Worm (Caenorhabditis elegans) whole organism, L1 larva: ENCODE results near the gene F31D4.2.

Source experiments
- C34B4.2 ChIP-seq: sonication (generic microtip); optimal IDR thresholded peaks from 2 replicates; lab custom pipeline; 2017; ENCODE audit warnings: mild to moderate bottlenecking, missing genetic modification characterization, missing compliant biosample characterization
- aha-1 ChIP-seq: fragments of 150-350 bp; optimal IDR thresholded peaks from 2 replicates; lab custom pipeline; 2014; ENCODE audit warnings: missing biosample characterization, missing genetic modification characterization
- alr-1 ChIP-seq: fragments of 200-800 bp; sonication (Bioruptor generic); optimal IDR thresholded peaks from 2 replicates; lab custom pipeline; 2018; ENCODE audit warnings: borderline replicate concordance, mild to moderate bottlenecking, missing genetic modification characterization, missing compliant biosample characterization
- blmp-1 ChIP-seq: fragments of 150-350 bp; optimal IDR thresholded peaks from 2 replicates; lab custom pipeline; 2014; ENCODE audit warnings: missing biosample characterization, missing genetic modification characterization
- ceh-63 ChIP-seq: fragments of 200-800 bp; sonication (Bioruptor generic); optimal IDR thresholded peaks from 2 replicates; lab custom pipeline; 2018; ENCODE audit warnings: mild to moderate bottlenecking, missing genetic modification characterization, missing compliant biosample characterization
- ceh-82 ChIP-seq, 3 experiments: fragments of 150-350 bp in 1 of 3; sonication (generic microtip) in 2 of 3; optimal IDR thresholded peaks; 2 replicates each; lab custom pipeline; 2014 to 2017; ENCODE audit warnings: missing biosample characterization in 3 of 3, missing genetic modification characterization in 3 of 3
- ces-1 ChIP-seq: fragments of 150-350 bp; optimal IDR thresholded peaks from 2 replicates; lab custom pipeline; 2014; ENCODE audit warnings: missing biosample characterization, missing genetic modification reagents, missing genetic modification characterization
- dpl-1 ChIP-seq, 3 experiments: fragments of 150-350 bp in 2 of 3; sonication (generic microtip) in 1 of 3; optimal IDR thresholded peaks; 2 replicates each; lab custom pipeline; 2014 to 2017; ENCODE audit warnings: missing biosample characterization in 3 of 3, missing genetic modification characterization in 3 of 3, missing genetic modification reagents in 3 of 3
- dsc-1 ChIP-seq: sonication (generic microtip); optimal IDR thresholded peaks from 2 replicates; lab custom pipeline; 2016; ENCODE audit warnings: mild to moderate bottlenecking, missing genetic modification characterization, missing compliant biosample characterization
- efl-1 ChIP-seq, 4 experiments: fragments of 150-350 bp; optimal IDR thresholded peaks in 3 of 4; peaks in 1 of 4; 1 replicate in 1 of 4; 2 replicates in 3 of 4; lab custom pipeline; 2014; ENCODE audit warnings: missing biosample characterization in 2 of 4, missing genetic modification characterization in 2 of 4, missing genetic modification reagents in 2 of 4
- egl-13 ChIP-seq: sonication (generic microtip); optimal IDR thresholded peaks from 2 replicates; lab custom pipeline; 2016; ENCODE audit warnings: missing genotype, missing genetic modification reagents, missing genetic modification characterization, missing compliant biosample characterization
- elt-2 ChIP-seq: sonication (generic microtip); optimal IDR thresholded peaks from 2 replicates; lab custom pipeline; 2016; ENCODE audit warnings: missing genetic modification characterization, mild to moderate bottlenecking, inconsistent platforms, missing compliant biosample characterization, missing genetic modification reagents
- fkh-4 ChIP-seq: sonication (generic microtip); optimal IDR thresholded peaks from 2 replicates; lab custom pipeline; 2016; ENCODE audit warnings: missing compliant biosample characterization, missing genetic modification characterization, borderline replicate concordance
- hpl-2 ChIP-seq: fragments of 150-350 bp; optimal IDR thresholded peaks from 2 replicates; lab custom pipeline; 2014; ENCODE audit warnings: missing biosample characterization, missing genetic modification reagents, missing genetic modification characterization
- irx-1 ChIP-seq: sonication (generic microtip); optimal IDR thresholded peaks from 2 replicates; lab custom pipeline; 2016; ENCODE audit warnings: missing genetic modification characterization, missing compliant biosample characterization
- isw-1 ChIP-seq: fragments of 200-800 bp; sonication (Bioruptor generic); IDR thresholded peaks from 2 replicates; pipeline ENCODE4 v1.3.6; 2022; ENCODE audit warnings: missing genetic modification characterization, missing compliant biosample characterization
- jun-1 ChIP-seq: fragments of 150-350 bp; optimal IDR thresholded peaks from 2 replicates; lab custom pipeline; 2014; ENCODE audit warnings: missing biosample characterization, missing genetic modification reagents, missing genetic modification characterization
- lin-13 ChIP-seq: fragments of 150-350 bp; optimal IDR thresholded peaks from 2 replicates; lab custom pipeline; 2014; ENCODE audit warnings: missing biosample characterization, missing genetic modification reagents, missing genetic modification characterization
- lin-14 ChIP-seq: fragments of 200-800 bp; sonication (Bioruptor generic); optimal IDR thresholded peaks from 2 replicates; lab custom pipeline; 2018; ENCODE audit warnings: mild to moderate bottlenecking, missing genetic modification characterization, moderate library complexity, missing compliant biosample characterization
- lin-35 ChIP-seq, 2 experiments: fragments of 150-350 bp; optimal IDR thresholded peaks; 2 replicates each; lab custom pipeline; 2014; ENCODE audit warnings: missing biosample characterization in 2 of 2, missing genetic modification characterization in 2 of 2, missing genetic modification reagents in 2 of 2
- lsy-2 ChIP-seq, 2 experiments: fragments of 150-350 bp; optimal IDR thresholded peaks; 2 replicates each; lab custom pipeline; 2014; ENCODE audit warnings: missing biosample characterization in 2 of 2, missing genetic modification characterization in 2 of 2
- mdl-1 ChIP-seq, 2 experiments: fragments of 150-350 bp; optimal IDR thresholded peaks; 2 replicates each; lab custom pipeline; 2014 to 2017; ENCODE audit warnings: missing biosample characterization in 2 of 2, missing genetic modification characterization in 2 of 2, inconsistent platforms in 1 of 2
- mef-2 ChIP-seq: fragments of 150-350 bp; optimal IDR thresholded peaks from 2 replicates; lab custom pipeline; 2014; ENCODE audit warnings: missing biosample characterization, missing genetic modification characterization
- mep-1 ChIP-seq: fragments of 150-350 bp; optimal IDR thresholded peaks from 2 replicates; lab custom pipeline; 2014; ENCODE audit warnings: missing biosample characterization, missing genetic modification characterization
- nhr-11 ChIP-seq: fragments of 150-350 bp; optimal IDR thresholded peaks from 2 replicates; lab custom pipeline; 2014; ENCODE audit warnings: missing biosample characterization, missing genetic modification characterization
- nhr-12 ChIP-seq: sonication (generic microtip); optimal IDR thresholded peaks from 2 replicates; lab custom pipeline; 2017; ENCODE audit warnings: missing biosample characterization, missing genetic modification characterization
- nhr-19 ChIP-seq: fragments of 200-800 bp; sonication (Bioruptor generic); conservative IDR thresholded peaks from 2 replicates; pipeline ENCODE4 v1.3.6; 2022; ENCODE audit warnings: missing genetic modification characterization, missing compliant biosample characterization
- nhr-20 ChIP-seq: sonication (generic microtip); optimal IDR thresholded peaks from 2 replicates; lab custom pipeline; 2016; ENCODE audit warnings: mild to moderate bottlenecking, missing genetic modification characterization, missing compliant biosample characterization
- nhr-71 ChIP-seq: sonication (generic microtip); optimal IDR thresholded peaks from 2 replicates; lab custom pipeline; 2016; ENCODE audit warnings: mild to moderate bottlenecking, missing genetic modification characterization, moderate library complexity, missing compliant biosample characterization
- nhr-76 ChIP-seq: sonication (generic microtip); optimal IDR thresholded peaks from 2 replicates; lab custom pipeline; 2017; ENCODE audit warnings: missing biosample characterization, missing genetic modification characterization
- nhr-77 ChIP-seq: fragments of 150-350 bp; optimal IDR thresholded peaks from 2 replicates; lab custom pipeline; 2014; ENCODE audit warnings: missing biosample characterization, missing genetic modification characterization
- nhr-85 ChIP-seq: sonication (generic microtip); peaks from one replicate; lab custom pipeline; 2016; ENCODE audit warnings: missing genetic modification characterization, inconsistent platforms, missing compliant biosample characterization
- nhr-90 ChIP-seq: sonication (generic microtip); optimal IDR thresholded peaks from 2 replicates; lab custom pipeline; 2016; ENCODE audit warnings: mild to moderate bottlenecking, missing genetic modification characterization, missing compliant biosample characterization; ENCODE audit not compliant: poor library complexity
- pag-3 ChIP-seq: sonication (generic microtip); optimal IDR thresholded peaks from 2 replicates; lab custom pipeline; 2017; ENCODE audit warnings: missing genetic modification characterization, mild to moderate bottlenecking, missing compliant biosample characterization, antibody characterized with exemption, borderline replicate concordance; ENCODE audit not compliant: insufficient read depth
- rnt-1 ChIP-seq: sonication (generic microtip); optimal IDR thresholded peaks from 2 replicates; lab custom pipeline; 2016; ENCODE audit warnings: mild to moderate bottlenecking, missing genetic modification characterization, moderate library complexity, missing compliant biosample characterization
- skn-1 ChIP-seq: fragments of 150-350 bp; optimal IDR thresholded peaks from 2 replicates; lab custom pipeline; 2014; ENCODE audit warnings: missing biosample characterization, missing genetic modification characterization
- snu-23 ChIP-seq: sonication (generic microtip); optimal IDR thresholded peaks from 2 replicates; lab custom pipeline; 2016; ENCODE audit warnings: missing genetic modification characterization, missing compliant biosample characterization
- sptf-1 ChIP-seq: fragments of 150-350 bp; optimal IDR thresholded peaks from 2 replicates; lab custom pipeline; 2014; ENCODE audit warnings: missing biosample characterization, missing genetic modification characterization
- sup-37 ChIP-seq: fragments of 200-800 bp; sonication (Bioruptor generic); optimal IDR thresholded peaks from 2 replicates; lab custom pipeline; 2018; ENCODE audit warnings: mild to moderate bottlenecking, missing genetic modification characterization, missing compliant biosample characterization
- swsn-7 ChIP-seq: sonication (generic microtip); optimal IDR thresholded peaks from 2 replicates; lab custom pipeline; 2016; ENCODE audit warnings: missing genetic modification characterization, missing compliant biosample characterization
- tlp-1 ChIP-seq: fragments of 150-350 bp; optimal IDR thresholded peaks from 2 replicates; lab custom pipeline; 2014; ENCODE audit warnings: missing biosample characterization, missing genetic modification characterization
- unc-30 ChIP-seq: sonication (generic microtip); optimal IDR thresholded peaks from 2 replicates; lab custom pipeline; 2017; ENCODE audit warnings: missing biosample characterization, missing genetic modification characterization
- unc-86 ChIP-seq: sonication (generic microtip); optimal IDR thresholded peaks from 2 replicates; lab custom pipeline; 2016; ENCODE audit warnings: missing genetic modification characterization, missing compliant biosample characterization
- vab-15 ChIP-seq: sonication (generic microtip); optimal IDR thresholded peaks from 2 replicates; lab custom pipeline; 2017; ENCODE audit warnings: missing genotype, mild to moderate bottlenecking, missing genetic modification characterization, missing compliant biosample characterization
- xbp-1 ChIP-seq: sonication (generic microtip); optimal IDR thresholded peaks from 2 replicates; lab custom pipeline; 2016; ENCODE audit warnings: missing genetic modification characterization, missing compliant biosample characterization
- zip-4 ChIP-seq: fragments of 200-800 bp; sonication (Bioruptor generic); optimal IDR thresholded peaks from 2 replicates; lab custom pipeline; 2018; ENCODE audit warnings: mild to moderate bottlenecking, missing genetic modification characterization, moderate library complexity, missing compliant biosample characterization
- ztf-11 ChIP-seq, 2 experiments: sonication (generic microtip); optimal IDR thresholded peaks; 2 replicates each; lab custom pipeline; 2016 to 2017; ENCODE audit warnings: missing genetic modification characterization in 2 of 2, missing biosample characterization in 1 of 2, missing compliant biosample characterization in 1 of 2
- ztf-4 ChIP-seq: fragments of 150-350 bp; optimal IDR thresholded peaks from 2 replicates; lab custom pipeline; 2014; ENCODE audit warnings: missing biosample characterization, missing genetic modification characterization

Gene F31D4.2

ce11 chrV:20853581-20854161 lies 8.3 kb upstream of the F31D4.2 start, which contains the start of gene F31D4.5:
F31D4.5 (plus strand) TSS chrV:20854071.
- TF ChIP-seq egl-13 (tag; lab: Kevin White, UChicago), result no peak
- no peak for TF ChIP-seq efl-1 (optimal IDR thresholded peaks at IDR 0.05; lab: Kevin White, UChicago)
- TF ChIP-seq efl-1 (GFP tag; optimal IDR thresholded peaks at IDR 0.05 in 1 of 2; lab: Kevin White, UChicago), result peak in 1 of 2 experiments; percentile 61
- TF ChIP-seq snu-23 (GFP tag; lab: Kevin White, UChicago), result no peak
- TF ChIP-seq lin-35 (GFP tag; optimal IDR thresholded peaks at IDR 0.05; lab: Kevin White, UChicago), result no peak
- TF ChIP-seq, all 84 proteins: peak for 1

- TF ChIP-seq ceh-82 (tag; optimal IDR thresholded peaks at IDR 0.05; lab: Kevin White, UChicago) (peak in 2 of 3 experiments; percentile 44 to 64), rnt-1 (tag; lab: Kevin White, UChicago) (peak; percentile 76), snu-23 (GFP tag; lab: Kevin White, UChicago) (peak; percentile 71), unc-86 (tag; lab: Kevin White, UChicago) (peak; percentile 1), unc-30 (tag; lab: Kevin White, UChicago) (no peak), dsc-1 (tag; lab: Kevin White, UChicago) (peak; percentile 35), fkh-4 (tag; lab: Kevin White, UChicago) (no peak), nhr-20 (tag; lab: Kevin White, UChicago) (peak; percentile 63), blmp-1 (tag; lab: Kevin White, UChicago) (peak; percentile 0), nhr-19 (GFP tag; lab: Robert Waterston, UW) (no peak), skn-1 (tag; lab: Kevin White, UChicago) (peak; percentile 58), irx-1 (no peak), tlp-1 (no peak), nhr-90 (tag; lab: Kevin White, UChicago) (peak; percentile 56), C34B4.2 (no peak), pag-3 (tag; lab: Kevin White, UChicago) (no peak), lin-35 (GFP tag; optimal IDR thresholded peaks at IDR 0.05; lab: Kevin White, UChicago) (peak; percentile 6 to 43), hpl-2 (GFP tag; lab: Kevin White, UChicago) (no peak), ces-1 (GFP tag; lab: Kevin White, UChicago) (no peak), mef-2 (no peak), lin-13 (GFP tag; lab: Kevin White, UChicago) (peak; percentile 24), aha-1 (tag; lab: Kevin White, UChicago) (no peak), vab-15 (no peak), ceh-63 (GFP tag; lab: Kevin White, UChicago) (no peak), nhr-12 (no peak), nhr-71 (tag; lab: Kevin White, UChicago) (peak; percentile 66), xbp-1 (tag; lab: Kevin White, UChicago) (peak; percentile 38), zip-4 (GFP tag; lab: Kevin White, UChicago) (no peak), isw-1 (GFP tag; lab: Robert Waterston, UW) (no peak), nhr-77 (tag; lab: Kevin White, UChicago) (no peak), nhr-11 (tag; lab: Kevin White, UChicago) (no peak), lin-14 (GFP tag; lab: Kevin White, UChicago) (no peak), lsy-2 (tag; optimal IDR thresholded peaks at IDR 0.05; lab: Kevin White, UChicago) (peak; percentile 59 to 71), elt-2 (no peak), nhr-76 (tag; lab: Kevin White, UChicago) (no peak), mdl-1 (tag; optimal IDR thresholded peaks at IDR 0.05; lab: Kevin White, UChicago) (no peak), ztf-11 (tag; optimal IDR thresholded peaks at IDR 0.05; lab: Kevin White, UChicago) (peak in 1 of 2 experiments; percentile 17), alr-1 (no peak), sup-37 (GFP tag; lab: Kevin White, UChicago) (no peak), jun-1 (tag; lab: Kevin White, UChicago) (no peak), swsn-7 (peak; percentile 61), nhr-85 (no peak), sptf-1 (tag; lab: Kevin White, UChicago) (no peak), mep-1 (tag; lab: Kevin White, UChicago) (no peak), dpl-1 (GFP tag; optimal IDR thresholded peaks at IDR 0.05; lab: Kevin White, UChicago) (peak in 2 of 3 experiments; percentile 22 to 23), ztf-4 (tag; lab: Kevin White, UChicago) (no peak)
Measured at ce11 chrV:20851847-20852386, 6.6 kb upstream of the F31D4.2 start, which contains the start of gene ndua-1. ndua-1 (minus strand) TSS chrV:20851897.
